Worm (Caenorhabditis elegans) whole organism, L4 larva: ENCODE results near the gene lips-1.

ENCODE experiments used
- F44E2.7 ChIP-seq: fragments of 200-800 bp; sonication (Bioruptor generic); IDR thresholded peaks from 2 replicates; pipeline ENCODE4 v2.1.2; 2022; ENCODE audit warnings: missing genetic modification characterization, missing compliant biosample characterization
- aha-1 ChIP-seq: fragments of 150-350 bp; peaks from one replicate; lab custom pipeline; 2014; ENCODE audit warnings: missing biosample characterization, missing genetic modification characterization
- ces-1 ChIP-seq: fragments of 150-350 bp; sonication (generic microtip); optimal IDR thresholded peaks from 4 replicates; lab custom pipeline; 2014; ENCODE audit warnings: missing biosample characterization, missing genetic modification reagents, missing genetic modification characterization
- daf-12 ChIP-seq: fragments of 150-350 bp; optimal IDR thresholded peaks from 2 replicates; lab custom pipeline; 2014; ENCODE audit warnings: missing biosample characterization, missing genetic modification reagents, missing genetic modification characterization
- duxl-1 ChIP-seq: sonication (generic microtip); optimal IDR thresholded peaks from 2 replicates; lab custom pipeline; 2016; ENCODE audit warnings: mild to moderate bottlenecking, missing genetic modification characterization, moderate library complexity, missing compliant biosample characterization; ENCODE audit not compliant: poor library complexity
- hif-1 ChIP-seq, 2 experiments: sonication (generic microtip); optimal IDR thresholded peaks; 2 replicates each; lab custom pipeline; 2016 to 2017; ENCODE audit warnings: missing compliant biosample characterization in 2 of 2, missing genetic modification characterization in 2 of 2, missing genetic modification reagents in 2 of 2, missing genotype in 2 of 2, mild to moderate bottlenecking in 1 of 2
- lin-15B ChIP-seq: fragments of 150-350 bp; sonication (generic microtip); optimal IDR thresholded peaks from 3 replicates; lab custom pipeline; 2014; ENCODE audit warnings: missing biosample characterization, missing genetic modification characterization
- lir-3 ChIP-seq: sonication (generic microtip); optimal IDR thresholded peaks from 2 replicates; lab custom pipeline; 2016; ENCODE audit warnings: mild to moderate bottlenecking, missing genetic modification characterization, missing compliant biosample characterization
- lsy-2 ChIP-seq, 2 experiments: fragments of 150-350 bp in 1 of 2; sonication (generic microtip) in 1 of 2; optimal IDR thresholded peaks; 2 replicates each; lab custom pipeline; 2014 to 2017; ENCODE audit warnings: missing biosample characterization in 2 of 2, missing genetic modification characterization in 2 of 2
- mxl-2 ChIP-seq: fragments of 200-800 bp; sonication (Bioruptor generic); conservative IDR thresholded peaks from 2 replicates; pipeline ENCODE4 v1.3.6; 2022; ENCODE audit warnings: missing genetic modification reagents, missing genetic modification characterization, missing compliant biosample characterization
- nhr-77 ChIP-seq: fragments of 150-350 bp; optimal IDR thresholded peaks from 2 replicates; lab custom pipeline; 2014; ENCODE audit warnings: missing biosample characterization, missing genetic modification characterization
- tra-1 ChIP-seq: fragments of 200-800 bp; sonication (Bioruptor generic); IDR thresholded peaks from 2 replicates; pipeline ENCODE4 v1.3.6; 2022; ENCODE audit warnings: missing genetic modification reagents, missing genetic modification characterization, missing compliant biosample characterization
- unc-62 ChIP-seq, 3 experiments: fragments of 150-350 bp in 1 of 3; sonication (generic microtip); optimal IDR thresholded peaks in 2 of 3; peaks in 1 of 3; 1 replicate in 1 of 3; 2 replicates in 2 of 3; lab custom pipeline; 2014 to 2017; ENCODE audit warnings: missing biosample characterization in 3 of 3, missing genetic modification characterization in 3 of 3, missing genetic modification reagents in 3 of 3, missing genotype in 1 of 3

lips-1 gene

DNA sequence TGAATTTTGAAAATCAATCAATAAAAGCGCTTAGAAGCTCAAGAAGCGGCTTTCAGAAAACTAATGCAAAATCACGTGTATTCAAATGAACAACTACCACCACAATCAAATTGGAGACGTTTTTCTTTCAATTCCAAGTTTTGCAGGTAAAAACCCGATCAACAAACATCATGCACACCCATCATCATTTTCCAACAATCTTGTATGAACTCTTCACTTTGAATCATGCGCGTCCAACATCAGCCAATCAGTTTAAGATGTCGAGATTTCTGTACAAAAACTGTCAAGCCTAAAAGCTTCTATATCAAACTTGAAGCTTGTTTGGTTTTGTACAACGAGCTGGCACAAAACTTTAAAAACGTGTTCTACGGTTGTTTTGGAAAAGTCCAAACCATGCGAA is 46.2 kb downstream of the lips-1 start:
- TF ChIP-seq duxl-1 (tag; lab: Kevin White, UChicago), result no peak
- TF ChIP-seq tra-1, result no peak
- no peak for TF ChIP-seq hif-1 (tag; optimal IDR thresholded peaks at IDR 0.05; lab: Kevin White, UChicago)
- TF ChIP-seq mxl-2, result no peak
- no peak for TF ChIP-seq lsy-2 (tag; optimal IDR thresholded peaks at IDR 0.05; lab: Kevin White, UChicago)
- no peak for TF ChIP-seq daf-12
- peak; percentile 93 for TF ChIP-seq aha-1 (tag; lab: Kevin White, UChicago)

DNA sequence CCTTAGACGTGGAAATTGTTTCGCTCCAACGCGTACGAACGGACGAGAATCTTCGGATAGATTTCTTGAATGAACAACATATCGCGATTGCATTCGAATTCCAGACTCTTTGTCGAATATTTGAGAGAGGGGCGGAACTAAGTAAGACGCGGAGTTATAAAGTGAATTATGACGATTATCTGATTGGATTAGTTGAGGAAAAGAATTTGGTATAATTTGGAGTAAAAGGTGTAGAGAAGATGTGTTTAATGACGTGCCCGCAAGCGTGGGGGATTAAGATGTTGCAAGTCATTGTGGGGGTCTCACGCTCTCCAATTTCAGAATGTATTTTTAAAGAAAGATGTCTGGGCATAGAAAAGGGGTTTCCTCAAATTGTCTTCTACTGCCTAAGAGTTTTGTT is 52.5 kb downstream of the lips-1 start:
- TF ChIP-seq unc-62 (GFP tag; optimal IDR thresholded peaks at IDR 0.05 in 1 of 2; lab: Kevin White, UChicago) (peak in 1 of 2 experiments; percentile 51), unc-62 (tag; optimal IDR thresholded peaks at IDR 0.05; lab: Kevin White, UChicago) (no peak), lir-3 (tag; lab: Kevin White, UChicago) (no peak), ces-1 (GFP tag; lab: Kevin White, UChicago) (peak; percentile 8), nhr-77 (tag; lab: Kevin White, UChicago) (no peak), F44E2.7 (no peak), lin-15B (tag; lab: Kevin White, UChicago) (no peak)
